Worm (Caenorhabditis elegans): Measurements from ENCODE around the gene pkc-2.

DNA sequence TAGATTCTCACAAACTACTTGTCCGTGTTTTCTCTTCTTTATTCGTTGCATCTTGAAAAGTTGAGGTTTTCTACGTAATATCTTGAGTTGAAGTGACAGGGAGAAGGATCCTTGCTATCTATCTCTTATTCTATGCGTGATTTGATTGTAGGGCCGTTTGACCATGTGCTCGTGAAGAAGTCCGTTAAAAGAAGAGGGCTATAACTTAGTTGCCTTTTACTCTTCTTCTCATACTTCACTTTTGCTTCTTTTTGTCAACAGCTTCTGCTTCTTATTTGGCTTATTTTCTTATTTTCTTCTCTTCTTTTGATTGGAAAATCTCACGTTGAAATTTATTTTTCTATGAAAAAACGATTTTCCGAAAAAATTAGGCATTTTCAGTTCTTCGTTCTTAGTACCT lies 9.1 kb downstream of the pkc-2 start:
- TF ChIP-seq him-1 (tag; optimal IDR thresholded peaks at IDR 0.05) (no peak), W03F9.2 (tag; optimal IDR thresholded peaks at IDR 0.05) (no peak)
